Fruit fly (Drosophila melanogaster) whole organism, embryonic: ENCODE results near the gene Obp93a.
A peak's percentile ranks its signal among the peaks of the same experiment; 100 is the strongest.

Experiments
- Antp ChIP-seq: fragments of 200-800 bp; sonication (Bioruptor generic); optimal IDR thresholded peaks from 3 replicates; lab custom pipeline; 2016; ENCODE audit warnings: missing biosample characterization, missing genetic modification characterization
- B-H1 ChIP-seq: fragments of 200-800 bp; sonication (Bioruptor generic); IDR thresholded peaks from 3 replicates; pipeline ENCODE4 v1.3.6; 2022; ENCODE audit warnings: missing biosample characterization, missing genetic modification characterization
- BEAF-32 ChIP-seq: fragments of 200-800 bp; sonication (Bioruptor generic); optimal IDR thresholded peaks from 3 replicates; lab custom pipeline; 2017; ENCODE audit warnings: missing biosample characterization, missing genetic modification characterization, mild to moderate bottlenecking, moderate library complexity, missing genetic modification reagents
- CG10267 ChIP-seq: fragments of 200-800 bp; sonication (Bioruptor generic); optimal IDR thresholded peaks from 2 replicates; lab custom pipeline; 2018; ENCODE audit warnings: missing biosample characterization, mild to moderate bottlenecking, missing genetic modification characterization, moderate library complexity
- CG11085 ChIP-seq: fragments of 200-800 bp; sonication (Bioruptor generic); IDR thresholded peaks from 2 replicates; pipeline ENCODE4 v1.3.6; 2022; ENCODE audit warnings: missing biosample characterization, missing genetic modification characterization
- CG12391 ChIP-seq: fragments of 200-800 bp; sonication (Bioruptor generic); optimal IDR thresholded peaks from 3 replicates; lab custom pipeline; 2018; ENCODE audit warnings: missing biosample characterization, mild to moderate bottlenecking, missing genetic modification characterization, moderate library complexity
- CG14965 ChIP-seq: fragments of 200-800 bp; sonication (Bioruptor generic); optimal IDR thresholded peaks from 2 replicates; lab custom pipeline; 2016; ENCODE audit warnings: missing biosample characterization, missing genetic modification characterization, borderline replicate concordance
- CG15011 ChIP-seq: fragments of 200-800 bp; sonication (Bioruptor generic); optimal IDR thresholded peaks from 3 replicates; lab custom pipeline; 2018; ENCODE audit warnings: missing biosample characterization, mild to moderate bottlenecking, missing genetic modification characterization
- CG17829 ChIP-seq: fragments of 200-800 bp; optimal IDR thresholded peaks from 2 replicates; lab custom pipeline; 2019; ENCODE audit warnings: missing biosample characterization, mild to moderate bottlenecking, missing genetic modification characterization, moderate library complexity
- CG34224 ChIP-seq: fragments of 200-800 bp; sonication (Bioruptor generic); IDR thresholded peaks from 3 replicates; pipeline ENCODE4 v1.3.6; 2022; ENCODE audit warnings: missing biosample characterization, missing genetic modification characterization; ENCODE audit not compliant: partially characterized antibody
- CG6854 ChIP-seq: fragments of 200-800 bp; sonication (Bioruptor generic); optimal IDR thresholded peaks from 3 replicates; lab custom pipeline; 2017; ENCODE audit warnings: missing biosample characterization, mild to moderate bottlenecking, missing genetic modification characterization
- CG8388 ChIP-seq: fragments of 200-800 bp; sonication (Bioruptor generic); optimal IDR thresholded peaks from 2 replicates; lab custom pipeline; 2019; ENCODE audit warnings: missing biosample characterization, mild to moderate bottlenecking, missing genetic modification characterization, moderate library complexity
- CG9932 ChIP-seq: fragments of 200-800 bp; sonication (Bioruptor generic); IDR thresholded peaks from 2 replicates; pipeline ENCODE4 v1.3.6; 2022; ENCODE audit warnings: missing biosample characterization, missing genetic modification characterization
- Dad ChIP-seq: fragments of 200-800 bp; sonication (Bioruptor generic); optimal IDR thresholded peaks from 3 replicates; lab custom pipeline; 2016; ENCODE audit warnings: missing biosample characterization, missing genetic modification characterization
- Dbx ChIP-seq: fragments of 200-800 bp; sonication (Bioruptor generic); IDR thresholded peaks from 3 replicates; pipeline ENCODE4 v1.3.6; 2022; ENCODE audit warnings: missing biosample characterization, missing genetic modification characterization
- Doc3 ChIP-seq: fragments of 200-800 bp; sonication (Bioruptor generic); IDR thresholded peaks from 3 replicates; pipeline ENCODE4 v1.3.6; 2022; ENCODE audit warnings: missing biosample characterization, missing genetic modification characterization; ENCODE audit not compliant: partially characterized antibody
- Dp ChIP-seq: fragments of 200-800 bp; sonication (Bioruptor generic); optimal IDR thresholded peaks from 2 replicates; lab custom pipeline; 2018; ENCODE audit warnings: missing biosample characterization, mild to moderate bottlenecking, missing genetic modification characterization, moderate library complexity
- E2f2 ChIP-seq: fragments of 200-800 bp; sonication (Bioruptor generic); IDR thresholded peaks from 2 replicates; pipeline ENCODE4 v1.3.6; 2022; ENCODE audit warnings: missing biosample characterization, missing genetic modification characterization
- Ets65A ChIP-seq: fragments of 200-800 bp; sonication (Bioruptor generic); peaks from one replicate; lab custom pipeline; 2016; ENCODE audit warnings: missing biosample characterization, missing genetic modification characterization
- Hmx ChIP-seq: fragments of 200-800 bp; sonication (Bioruptor generic); optimal IDR thresholded peaks from 2 replicates; lab custom pipeline; 2016; ENCODE audit warnings: missing biosample characterization, missing genetic modification characterization
- Kr ChIP-seq: fragments of 200-800 bp; sonication (Bioruptor generic); optimal IDR thresholded peaks from 2 replicates; lab custom pipeline; 2017; ENCODE audit warnings: missing biosample characterization, mild to moderate bottlenecking, missing genetic modification characterization
- Myb ChIP-seq: fragments of 200-800 bp; sonication (Bioruptor generic); optimal IDR thresholded peaks from 2 replicates; lab custom pipeline; 2016; ENCODE audit warnings: missing biosample characterization, missing genetic modification characterization
- Oli ChIP-seq: fragments of 200-800 bp; sonication (Bioruptor generic); optimal IDR thresholded peaks from 2 replicates; lab custom pipeline; 2018; ENCODE audit warnings: missing biosample characterization, mild to moderate bottlenecking, missing genetic modification characterization, moderate library complexity
- Rfx ChIP-seq: fragments of 200-800 bp; sonication (Bioruptor generic); IDR thresholded peaks from 2 replicates; pipeline ENCODE4 v1.3.6; 2022; ENCODE audit warnings: missing biosample characterization, missing genetic modification characterization
- Rx ChIP-seq: fragments of 200-800 bp; sonication (Bioruptor generic); IDR thresholded peaks from 2 replicates; pipeline ENCODE4 v1.3.6; 2022; ENCODE audit warnings: missing biosample characterization, missing genetic modification characterization
- YL-1 ChIP-seq: fragments of 200-800 bp; sonication (Bioruptor generic); optimal IDR thresholded peaks from 3 replicates; lab custom pipeline; 2017; ENCODE audit warnings: missing biosample characterization, mild to moderate bottlenecking, missing genetic modification characterization
- chinmo ChIP-seq: fragments of 200-800 bp; sonication (Bioruptor generic); IDR thresholded peaks from 4 replicates; pipeline ENCODE4 v1.3.6; 2022; ENCODE audit warnings: missing biosample characterization, missing genetic modification characterization; ENCODE audit not compliant: partially characterized antibody
- chn ChIP-seq: fragments of 200-800 bp; sonication (Bioruptor generic); optimal IDR thresholded peaks from 2 replicates; lab custom pipeline; 2016; ENCODE audit warnings: missing biosample characterization, missing genetic modification characterization
- dpn ChIP-seq, 2 experiments: fragments of 200-800 bp; sonication (Bioruptor generic); optimal IDR thresholded peaks; 3 replicates each; lab custom pipeline; 2016; ENCODE audit warnings: missing biosample characterization in 2 of 2, missing genetic modification characterization in 2 of 2
- grn ChIP-seq: fragments of 200-800 bp; sonication (Bioruptor generic); optimal IDR thresholded peaks from 3 replicates; lab custom pipeline; 2017; ENCODE audit warnings: missing biosample characterization, missing genetic modification characterization
- hb ChIP-seq: fragments of 200-800 bp; sonication (Bioruptor generic); IDR thresholded peaks from 3 replicates; pipeline ENCODE4 v1.3.6; 2022; ENCODE audit warnings: missing biosample characterization, missing genetic modification characterization; ENCODE audit not compliant: partially characterized antibody
- her ChIP-seq: fragments of 200-800 bp; sonication (Bioruptor generic); optimal IDR thresholded peaks from 2 replicates; lab custom pipeline; 2016; ENCODE audit warnings: missing biosample characterization, missing genetic modification characterization
- maf-S ChIP-seq: fragments of 200-800 bp; sonication (Bioruptor generic); optimal IDR thresholded peaks from 2 replicates; lab custom pipeline; 2016; ENCODE audit warnings: missing biosample characterization, missing genetic modification characterization
- mam ChIP-seq: fragments of 200-800 bp; sonication (Bioruptor generic); optimal IDR thresholded peaks from 3 replicates; lab custom pipeline; 2016; ENCODE audit warnings: missing biosample characterization, missing genetic modification characterization
- prd ChIP-seq, 3 experiments: fragments of >200 bp in 2 of 3; fragments of 200-800 bp in 1 of 3; sonication (Bioruptor generic) in 1 of 3; optimal IDR thresholded peaks in 2 of 3; IDR thresholded peaks in 1 of 3; 2 replicates in 2 of 3; 3 replicates in 1 of 3; pipeline versions ENCODE4 v1.3.6 to Lab custom; 2017 to 2022; ENCODE audit warnings: missing biosample characterization in 1 of 3, missing genetic modification characterization in 1 of 3
- rib ChIP-seq: fragments of 200-800 bp; sonication (Bioruptor generic); IDR thresholded peaks from 2 replicates; pipeline ENCODE4 v1.3.6; 2022; ENCODE audit warnings: missing biosample characterization, missing genetic modification characterization
- salm ChIP-seq: fragments of 200-800 bp; sonication (Bioruptor generic); optimal IDR thresholded peaks from 2 replicates; lab custom pipeline; 2018; ENCODE audit warnings: missing biosample characterization, mild to moderate bottlenecking, missing genetic modification characterization
- sisA ChIP-seq: fragments of 200-800 bp; sonication (Bioruptor generic); IDR thresholded peaks from 2 replicates; pipeline ENCODE4 v1.3.6; 2022; ENCODE audit warnings: missing biosample characterization, missing genetic modification characterization
- trh ChIP-seq: fragments of 200-800 bp; sonication (Bioruptor generic); optimal IDR thresholded peaks from 2 replicates; lab custom pipeline; 2016; ENCODE audit warnings: missing biosample characterization, missing genetic modification characterization
- wdn ChIP-seq: fragments of 200-800 bp; sonication (Bioruptor generic); IDR thresholded peaks from 2 replicates; pipeline ENCODE4 v1.3.6; 2022; ENCODE audit warnings: missing biosample characterization, missing genetic modification characterization
- zen2 ChIP-seq: fragments of 200-800 bp; sonication (Bioruptor generic); IDR thresholded peaks from 3 replicates; pipeline ENCODE4 v1.3.6; 2022; ENCODE audit warnings: missing biosample characterization, missing genetic modification characterization; ENCODE audit not compliant: partially characterized antibody

The Obp93a gene

dm6 chr3R:21140458-21140857, 10.9 kb upstream of the Obp93a start, which contains the start of gene SNF4Agamma (continued):
- TF ChIP-seq Kr (GFP tag; lab: Kevin White, UChicago), result no peak
- TF ChIP-seq grn (GFP tag; lab: Kevin White, UChicago), result peak; percentile 3
- no peak for TF ChIP-seq Rx (GFP tag; lab: Robert Waterston, UW)
- peak; percentile 92 for TF ChIP-seq Dp (GFP tag; lab: Kevin White, UChicago)
- no peak for TF ChIP-seq mam
- no peak for TF ChIP-seq chn (GFP tag; lab: Kevin White, UChicago)
- peak; percentile 51; the same call in 2 of the 3 replicates for TF ChIP-seq hb
- TF ChIP-seq E2f2 (GFP tag; lab: Robert Waterston, UW), result peak; percentile 98
- no peak for TF ChIP-seq Hmx (GFP tag; lab: Kevin White, UChicago)
- TF ChIP-seq prd (optimal IDR thresholded peaks at IDR 0.05; lab: Kevin White, UChicago), result no peak
- peak; percentile 68 for TF ChIP-seq prd (GFP tag; IDR thresholded peaks at IDR 0.05; lab: Robert Waterston, UW)
- TF ChIP-seq trh, result no peak
- TF ChIP-seq BEAF-32 (GFP tag; lab: Kevin White, UChicago), result peak; percentile 79
- TF ChIP-seq zen2 (GFP tag; lab: Robert Waterston, UW), result peak; percentile 46; the same call in 1 of the 3 replicates
- peak; percentile 23 for TF ChIP-seq CG10267
- peak; percentile 81 for TF ChIP-seq Doc3 (GFP tag; lab: Robert Waterston, UW)
- TF ChIP-seq Dbx (GFP tag; lab: Robert Waterston, UW), result 0 out of 3 replicates have a peak, but pooled peaks have one; percentile 33
- TF ChIP-seq CG12391 (tag; lab: Kevin White, UChicago), result peak; percentile 53
- TF ChIP-seq Ets65A, result peak; percentile 91
- no peak for TF ChIP-seq salm (tag; lab: Kevin White, UChicago)
- no peak for TF ChIP-seq Dad (GFP tag; lab: Kevin White, UChicago)
- peak; percentile 15 for TF ChIP-seq her (GFP tag; lab: Kevin White, UChicago)
- peak; percentile 65 for TF ChIP-seq Rfx
- 0 out of 4 replicates have a peak, but pooled peaks have one; percentile 66 for TF ChIP-seq chinmo (GFP tag; lab: Robert Waterston, UW)
- no peak for TF ChIP-seq Antp (GFP tag; lab: Kevin White, UChicago)
- TF ChIP-seq YL-1, result no peak
- TF ChIP-seq CG15011 (GFP tag; lab: Kevin White, UChicago), result no peak
- TF ChIP-seq maf-S (GFP tag; lab: Kevin White, UChicago), result peak; percentile 9
- peak; percentile 56; the same call in 1 of the 2 replicates for TF ChIP-seq CG9932 (GFP tag; lab: Robert Waterston, UW)
- no peak for TF ChIP-seq rib (GFP tag; lab: Robert Waterston, UW)
- no peak for TF ChIP-seq CG11085 (GFP tag; lab: Robert Waterston, UW)
- no peak for TF ChIP-seq Oli (tag; lab: Kevin White, UChicago)
- peak; percentile 21; the same call in 1 of the 2 replicates for TF ChIP-seq sisA (GFP tag; lab: Robert Waterston, UW)
- no peak for TF ChIP-seq wdn (GFP tag; lab: Robert Waterston, UW)
- TF ChIP-seq Myb (GFP tag; lab: Kevin White, UChicago), result peak; percentile 80
- no peak for TF ChIP-seq CG14965 (GFP tag; lab: Kevin White, UChicago)
- TF ChIP-seq B-H1 (GFP tag; lab: Robert Waterston, UW), result no peak
- TF ChIP-seq CG8388 (GFP tag; lab: Kevin White, UChicago), result no peak
- peak; percentile 58 for TF ChIP-seq CG17829 (tag; lab: Kevin White, UChicago)
- peak; percentile 65 for TF ChIP-seq CG34224
- no peak for TF ChIP-seq CG6854 (GFP tag; lab: Kevin White, UChicago)
- TF ChIP-seq dpn (GFP tag; optimal IDR thresholded peaks at IDR 0.05; lab: Kevin White, UChicago), result peak in 1 of 2 experiments; percentile 27
